Fruit fly (Drosophila melanogaster): Measurements from ENCODE around the gene CG46339.

The CG46339 gene

DNA sequence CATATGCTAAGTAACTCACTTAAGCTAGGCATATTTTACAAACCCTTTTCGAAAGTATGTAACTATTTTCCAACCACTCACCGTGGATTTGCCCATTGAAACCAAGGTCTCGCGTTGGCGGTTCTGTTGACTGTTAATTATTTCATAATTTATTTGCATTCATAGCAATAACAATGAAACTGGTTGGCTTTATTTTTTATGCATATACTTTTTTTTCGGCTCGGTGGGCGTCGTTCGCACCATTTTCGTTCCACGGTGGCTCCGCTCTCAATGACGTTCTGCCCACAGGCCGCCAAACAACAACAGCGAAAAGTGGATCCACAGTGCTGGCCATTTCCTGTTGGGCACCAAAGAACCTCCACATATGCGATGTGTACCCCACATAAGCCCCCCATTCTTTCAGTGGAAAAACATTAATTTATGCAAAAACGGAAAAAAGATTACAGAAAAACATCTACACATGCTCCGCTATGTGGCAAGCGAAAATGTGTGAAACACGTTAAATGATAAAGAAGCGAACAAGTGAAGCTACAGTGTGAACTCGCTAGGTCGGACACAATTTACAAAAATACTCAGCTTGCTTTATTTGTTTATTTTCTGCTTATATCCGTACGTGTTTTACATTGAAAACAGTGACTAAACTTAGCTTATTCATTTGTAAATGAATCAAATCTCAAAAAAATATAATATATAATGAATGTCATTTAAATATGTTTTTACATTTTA lies 52.2 kb downstream of the CG46339 start (continued):
- TF ChIP-seq Smox (GFP tag; optimal IDR thresholded peaks at IDR 0.05), result peak; percentile 17
- TF ChIP-seq Hr4 (GFP tag; optimal IDR thresholded peaks at IDR 0.05), result peak; percentile 4
- peak; percentile 60 for TF ChIP-seq CG8119 (GFP tag; IDR thresholded peaks at IDR 0.05)
- TF ChIP-seq Hr39 (GFP tag; optimal IDR thresholded peaks at IDR 0.05), result no peak
- peak; percentile 36 for TF ChIP-seq lz (GFP tag; optimal IDR thresholded peaks at IDR 0.05)
- TF ChIP-seq Eip78C (GFP tag), result peak; percentile 72
- no peak for TF ChIP-seq CG8319 (GFP tag; optimal IDR thresholded peaks at IDR 0.05)
- TF ChIP-seq esn (GFP tag; optimal IDR thresholded peaks at IDR 0.05), result peak; percentile 52
- TF ChIP-seq CG34406 (GFP tag; optimal IDR thresholded peaks at IDR 0.05), result peak; percentile 30
- no peak for TF ChIP-seq salr (GFP tag; optimal IDR thresholded peaks at IDR 0.05)
- no peak for TF ChIP-seq CG6808 (GFP tag; optimal IDR thresholded peaks at IDR 0.05)
- TF ChIP-seq acj6 (GFP tag; optimal IDR thresholded peaks at IDR 0.05), result peak; percentile 56
- TF ChIP-seq CG7368 (GFP tag; optimal IDR thresholded peaks at IDR 0.05), result no peak
- TF ChIP-seq CG3032 (tag; optimal IDR thresholded peaks at IDR 0.05), result no peak
- peak; percentile 20 for TF ChIP-seq Blimp-1 (GFP tag; optimal IDR thresholded peaks at IDR 0.05)
- no peak for TF ChIP-seq CG6854 (GFP tag; optimal IDR thresholded peaks at IDR 0.05)
- no peak for TF ChIP-seq ss (GFP tag; optimal IDR thresholded peaks at IDR 0.05)
- TF ChIP-seq spab (GFP tag; optimal IDR thresholded peaks at IDR 0.05), result no peak

DNA sequence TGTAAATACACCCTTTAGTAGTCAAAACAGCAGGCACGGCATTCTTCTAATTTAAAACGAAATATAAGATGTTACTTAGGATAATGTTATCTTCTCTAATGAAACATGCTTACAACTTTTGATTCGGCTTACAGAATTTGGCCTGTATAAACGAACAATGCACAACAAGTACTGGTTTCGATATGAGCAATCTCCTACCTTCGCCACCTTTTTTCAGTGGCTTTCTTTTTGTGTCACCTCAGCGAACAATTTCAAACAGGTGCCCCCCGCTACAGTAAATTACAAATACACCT lies 52.7 kb downstream of the CG46339 start:
- no peak for TF ChIP-seq Blimp-1 (GFP tag; optimal IDR thresholded peaks at IDR 0.05)
- TF ChIP-seq CG6792 (GFP tag; optimal IDR thresholded peaks at IDR 0.05), result no peak
- TF ChIP-seq Ets96B (tag; optimal IDR thresholded peaks at IDR 0.05), result no peak
- TF ChIP-seq pdm3 (GFP tag; optimal IDR thresholded peaks at IDR 0.05), result no peak
- no peak for TF ChIP-seq fd59A (GFP tag; optimal IDR thresholded peaks at IDR 0.05)
- TF ChIP-seq Met (GFP tag; optimal IDR thresholded peaks at IDR 0.05), result no peak
- TF ChIP-seq CG8119 (GFP tag; IDR thresholded peaks at IDR 0.05), result no peak
- no peak for TF ChIP-seq CG15336 (GFP tag; IDR thresholded peaks at IDR 0.05)
- no peak for TF ChIP-seq fd85E (GFP tag; optimal IDR thresholded peaks at IDR 0.05)
- no peak for TF ChIP-seq Sox102F (GFP tag; optimal IDR thresholded peaks at IDR 0.05)
- no peak for TF ChIP-seq dac (GFP tag; optimal IDR thresholded peaks at IDR 0.05)
- TF ChIP-seq CG32006 (GFP tag; optimal IDR thresholded peaks at IDR 0.05), result peak; percentile 26
- no peak for TF ChIP-seq CG1621 (tag; optimal IDR thresholded peaks at IDR 0.05)
- no peak for TF ChIP-seq CG9139 (GFP tag; optimal IDR thresholded peaks at IDR 0.05)
- no peak for TF ChIP-seq vri (GFP tag; optimal IDR thresholded peaks at IDR 0.05)
- peak; percentile 23 for TF ChIP-seq acj6 (GFP tag; optimal IDR thresholded peaks at IDR 0.05)
- TF ChIP-seq CG3032 (tag; optimal IDR thresholded peaks at IDR 0.05), result no peak
- no peak for TF ChIP-seq CG3919 (GFP tag; optimal IDR thresholded peaks at IDR 0.05)
- no peak for TF ChIP-seq Lpt (GFP tag; optimal IDR thresholded peaks at IDR 0.05)
- no peak for TF ChIP-seq Sox15 (GFP tag; optimal IDR thresholded peaks at IDR 0.05)
- peak; percentile 25 for TF ChIP-seq esn (GFP tag; optimal IDR thresholded peaks at IDR 0.05)
- no peak for TF ChIP-seq Eip78C (GFP tag)
- no peak for TF ChIP-seq dsx (GFP tag; optimal IDR thresholded peaks at IDR 0.05; ENCODE audit: poor library complexity, severe bottlenecking)
- peak; percentile 21 for TF ChIP-seq CG34406 (GFP tag; optimal IDR thresholded peaks at IDR 0.05)
- TF ChIP-seq CG31627 (GFP tag; optimal IDR thresholded peaks at IDR 0.05), result no peak
- no peak for TF ChIP-seq CG6163 (GFP tag; IDR thresholded peaks at IDR 0.05)
- no peak for TF ChIP-seq CG8632 (GFP tag; optimal IDR thresholded peaks at IDR 0.05)
- TF ChIP-seq svp (GFP tag), result peak; percentile 71
- no peak for TF ChIP-seq Smox (GFP tag; optimal IDR thresholded peaks at IDR 0.05)
- TF ChIP-seq CG4318 (GFP tag; optimal IDR thresholded peaks at IDR 0.05), result no peak
- no peak for TF ChIP-seq Eip75B (GFP tag; optimal IDR thresholded peaks at IDR 0.05)
- TF ChIP-seq CG7368 (GFP tag; optimal IDR thresholded peaks at IDR 0.05), result no peak
- TF ChIP-seq salr (GFP tag; optimal IDR thresholded peaks at IDR 0.05), result no peak
- TF ChIP-seq CG8319 (GFP tag; optimal IDR thresholded peaks at IDR 0.05), result no peak
- TF ChIP-seq CG6808 (GFP tag; optimal IDR thresholded peaks at IDR 0.05), result no peak
- no peak for TF ChIP-seq OdsH (GFP tag; optimal IDR thresholded peaks at IDR 0.05)
- no peak for TF ChIP-seq CG16779 (tag; optimal IDR thresholded peaks at IDR 0.05)
- no peak for TF ChIP-seq achi (GFP tag; optimal IDR thresholded peaks at IDR 0.05)
- TF ChIP-seq topi (GFP tag; optimal IDR thresholded peaks at IDR 0.05), result no peak
- TF ChIP-seq CG11762 (GFP tag; optimal IDR thresholded peaks at IDR 0.05; ENCODE audit: insufficient read depth), result no peak
- no peak for TF ChIP-seq lz (GFP tag; optimal IDR thresholded peaks at IDR 0.05)
- TF ChIP-seq CG10669 (GFP tag; optimal IDR thresholded peaks at IDR 0.05), result no peak
- TF ChIP-seq CG10631 (GFP tag; optimal IDR thresholded peaks at IDR 0.05), result no peak
